Worm (Caenorhabditis elegans): ENCODE results near the gene nhr-175.

- TF ChIP-seq tbx-11 (GFP tag; IDR thresholded peaks at IDR 0.05) (no peak), ceh-13 (GFP tag; optimal IDR thresholded peaks at IDR 0.05) (no peak), tbx-37 (GFP tag; conservative IDR thresholded peaks at IDR 0.05) (no peak), pes-1 (GFP tag; IDR thresholded peaks at IDR 0.05) (no peak), ama-1 (optimal IDR thresholded peaks at IDR 0.05) (no peak), flt-1 (GFP tag; IDR thresholded peaks at IDR 0.05) (no peak), ets-7 (tag; optimal IDR thresholded peaks at IDR 0.05) (no peak), hmg-4 (GFP tag; optimal IDR thresholded peaks at IDR 0.05) (no peak), hnd-1 (tag; optimal IDR thresholded peaks at IDR 0.05) (no peak), tra-4 (tag; optimal IDR thresholded peaks at IDR 0.05) (no peak), ceh-36 (tag; optimal IDR thresholded peaks at IDR 0.05) (no peak), F13C5.2 (tag; optimal IDR thresholded peaks at IDR 0.05) (no peak)
These were observed 49.7 kb downstream of the nhr-175 start, which contains the start of gene str-252 for ce11 chrV:13916196-13916595.

Measured in whole organism, early embryonic.